Worm (Caenorhabditis elegans): Measurements from ENCODE around the gene cyp-13A1.

- no peak for TF ChIP-seq lin-32 (GFP tag; optimal IDR thresholded peaks at IDR 0.05)
- no peak for TF ChIP-seq unc-62 (GFP tag; optimal IDR thresholded peaks at IDR 0.05)
- TF ChIP-seq nhr-76 (tag; optimal IDR thresholded peaks at IDR 0.05): no peak
Measured at ce11 chrII:9729196-9729595, 52.6 kb downstream of the cyp-13A1 start.

Data from whole organism, mixed stage, embryonic.